Worm (Caenorhabditis elegans) whole organism, mixed stage, embryonic: ENCODE measurements around the gene srx-88.

Experiments used
- blmp-1 ChIP-seq: fragments of 150-350 bp; optimal IDR thresholded peaks from 2 replicates; lab custom pipeline; 2014; ENCODE audit warnings: missing biosample characterization, missing genetic modification characterization
- ceh-43 ChIP-seq: fragments of 200-800 bp; sonication (Bioruptor generic); optimal IDR thresholded peaks from 2 replicates; lab custom pipeline; 2018; ENCODE audit warnings: mild to moderate bottlenecking, missing genetic modification characterization, moderate library complexity, missing compliant biosample characterization
- ces-1 ChIP-seq: fragments of 150-350 bp; optimal IDR thresholded peaks from 2 replicates; lab custom pipeline; 2014; ENCODE audit warnings: missing biosample characterization, missing genetic modification reagents, missing genetic modification characterization
- cnd-1 ChIP-seq: fragments of 200-800 bp; sonication (Bioruptor generic); optimal IDR thresholded peaks from 2 replicates; lab custom pipeline; 2018; ENCODE audit warnings: mild to moderate bottlenecking, missing genetic modification characterization, missing compliant biosample characterization
- elt-3 ChIP-seq: fragments of 150-350 bp; optimal IDR thresholded peaks from 2 replicates; lab custom pipeline; 2014; ENCODE audit warnings: missing biosample characterization, missing genetic modification characterization
- lsy-2 ChIP-seq: fragments of 150-350 bp; optimal IDR thresholded peaks from 2 replicates; lab custom pipeline; 2014; ENCODE audit warnings: missing biosample characterization, missing genetic modification characterization
- mab-5 ChIP-seq: fragments of 150-350 bp; optimal IDR thresholded peaks from 2 replicates; lab custom pipeline; 2014; ENCODE audit warnings: missing biosample characterization, missing genetic modification characterization
- mep-1 ChIP-seq: fragments of 150-350 bp; optimal IDR thresholded peaks from 2 replicates; lab custom pipeline; 2017; ENCODE audit warnings: missing biosample characterization, missing genetic modification reagents, missing genetic modification characterization, inconsistent platforms
- nhr-12 ChIP-seq: fragments of 150-350 bp; optimal IDR thresholded peaks from 2 replicates; lab custom pipeline; 2014; ENCODE audit warnings: missing biosample characterization, missing genetic modification characterization
- nhr-237 ChIP-seq: fragments of 150-350 bp; optimal IDR thresholded peaks from 2 replicates; lab custom pipeline; 2014; ENCODE audit warnings: missing biosample characterization, missing genetic modification characterization
- nhr-76 ChIP-seq: sonication (generic microtip); optimal IDR thresholded peaks from 2 replicates; lab custom pipeline; 2017; ENCODE audit warnings: missing biosample characterization, missing genetic modification characterization
- sptf-1 ChIP-seq: sonication (generic microtip); optimal IDR thresholded peaks from 2 replicates; lab custom pipeline; 2017; ENCODE audit warnings: mild to moderate bottlenecking, missing genetic modification characterization, moderate library complexity, missing compliant biosample characterization
- unc-39 ChIP-seq: fragments of 150-350 bp; optimal IDR thresholded peaks from 2 replicates; lab custom pipeline; 2014; ENCODE audit warnings: missing biosample characterization, missing genetic modification characterization
- ztf-11 ChIP-seq: fragments of 150-350 bp; optimal IDR thresholded peaks from 2 replicates; lab custom pipeline; 2014; ENCODE audit warnings: missing biosample characterization, missing genetic modification characterization

DNA sequence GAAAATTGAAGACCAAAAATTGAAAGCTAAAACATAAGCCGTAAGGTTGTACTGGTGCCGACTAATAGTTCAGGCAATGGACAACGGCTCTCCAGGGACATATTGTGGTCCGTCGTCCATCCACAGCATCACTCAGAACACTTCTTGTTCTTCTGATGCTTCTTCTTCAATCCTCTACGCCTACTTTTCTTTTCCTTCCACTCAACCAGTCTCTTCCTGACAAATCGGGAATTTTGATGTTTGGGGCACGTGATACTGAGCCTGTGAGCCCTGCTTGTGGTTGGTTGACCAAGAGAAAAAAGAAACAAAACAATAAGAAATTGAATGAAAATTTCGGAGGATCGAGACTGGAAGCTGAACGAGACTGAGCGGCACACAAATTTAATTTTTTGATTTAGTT is 38.0 kb downstream of the srx-88 start:
- TF ChIP-seq blmp-1 (tag; lab: Kevin White, UChicago) (no peak), nhr-237 (tag; lab: Kevin White, UChicago) (no peak), mep-1 (tag; lab: Kevin White, UChicago) (no peak), lsy-2 (no peak), cnd-1 (tag; lab: Kevin White, UChicago) (no peak), ztf-11 (tag; lab: Kevin White, UChicago) (no peak), ces-1 (no peak), elt-3 (tag; lab: Kevin White, UChicago) (no peak), ceh-43 (GFP tag; lab: Kevin White, UChicago) (no peak), nhr-12 (tag; lab: Kevin White, UChicago) (no peak), nhr-76 (tag; lab: Kevin White, UChicago) (no peak), sptf-1 (tag; lab: Kevin White, UChicago) (no peak), mab-5 (tag; lab: Kevin White, UChicago) (no peak), unc-39 (tag; lab: Kevin White, UChicago) (no peak)
